Fruit fly (Drosophila melanogaster) whole organism, adult: ENCODE results near the gene CG17264.

Source experiments
- CG11617 ChIP-seq: fragments of 200-800 bp; sonication (Bioruptor generic); optimal IDR thresholded peaks from 2 replicates; lab custom pipeline; 2017; ENCODE audit warnings: mild to moderate bottlenecking, missing biosample characterization, missing genetic modification reagents, missing genetic modification characterization
- CG12768 ChIP-seq: fragments of 200-800 bp; sonication (Bioruptor generic); optimal IDR thresholded peaks from 2 replicates; lab custom pipeline; 2017; ENCODE audit warnings: missing biosample characterization, missing genetic modification characterization, mild to moderate bottlenecking, moderate library complexity, missing genetic modification reagents
- CG14711 ChIP-seq: fragments of 200-800 bp; sonication (Bioruptor generic); optimal IDR thresholded peaks from 2 replicates; lab custom pipeline; 2018; ENCODE audit warnings: missing biosample characterization, mild to moderate bottlenecking, missing genetic modification characterization, moderate library complexity
- CG1620 ChIP-seq: fragments of 200-800 bp; sonication (Bioruptor generic); optimal IDR thresholded peaks from 2 replicates; lab custom pipeline; 2016; ENCODE audit warnings: missing biosample characterization, missing genetic modification characterization
- CG33017 ChIP-seq: fragments of 200-800 bp; sonication (Bioruptor generic); optimal IDR thresholded peaks from 2 replicates; lab custom pipeline; 2018; ENCODE audit warnings: missing biosample characterization, mild to moderate bottlenecking, missing genetic modification characterization, moderate library complexity
- CG5204 ChIP-seq: fragments of 200-800 bp; sonication (Bioruptor generic); optimal IDR thresholded peaks from 2 replicates; lab custom pipeline; 2016; ENCODE audit warnings: missing biosample characterization, missing genetic modification characterization
- CG7045 ChIP-seq: fragments of 200-800 bp; sonication (Bioruptor generic); optimal IDR thresholded peaks from 2 replicates; lab custom pipeline; 2017; ENCODE audit warnings: missing biosample characterization, mild to moderate bottlenecking, missing genetic modification characterization
- CG7101 ChIP-seq: fragments of 200-800 bp; sonication (Bioruptor generic); optimal IDR thresholded peaks from 2 replicates; lab custom pipeline; 2018; ENCODE audit warnings: missing biosample characterization, mild to moderate bottlenecking, missing genetic modification characterization, moderate library complexity
- Clk ChIP-seq: fragments of 200-800 bp; sonication (Bioruptor generic); optimal IDR thresholded peaks from 2 replicates; lab custom pipeline; 2017; ENCODE audit warnings: missing biosample characterization, missing genetic modification characterization
- Crg-1 ChIP-seq: fragments of 200-800 bp; sonication (Bioruptor generic); optimal IDR thresholded peaks from 2 replicates; lab custom pipeline; 2016; ENCODE audit warnings: missing biosample characterization, missing genetic modification characterization
- Hr96 ChIP-seq: fragments of 200-800 bp; sonication (Bioruptor generic); optimal IDR thresholded peaks from 2 replicates; lab custom pipeline; 2016; ENCODE audit warnings: missing biosample characterization, missing genetic modification characterization
- Mnt ChIP-seq: fragments of 200-800 bp; sonication (Bioruptor generic); optimal IDR thresholded peaks from 2 replicates; lab custom pipeline; 2016; ENCODE audit warnings: missing biosample characterization, mild to moderate bottlenecking, missing genetic modification characterization
- bab1 ChIP-seq: fragments of 200-800 bp; sonication (Bioruptor generic); optimal IDR thresholded peaks from 3 replicates; lab custom pipeline; 2019; ENCODE audit warnings: missing biosample characterization, mild to moderate bottlenecking, missing genetic modification characterization, moderate library complexity
- cic ChIP-seq: fragments of 200-800 bp; sonication (Bioruptor generic); optimal IDR thresholded peaks from 2 replicates; lab custom pipeline; 2017; ENCODE audit warnings: missing biosample characterization, mild to moderate bottlenecking, missing genetic modification characterization, moderate library complexity
- cnc ChIP-seq, 2 experiments: fragments of >200 bp; optimal IDR thresholded peaks; 2 replicates each; lab custom pipeline; 2017
- kay ChIP-seq: fragments of 200-800 bp; sonication (Bioruptor generic); peaks from one replicate; lab custom pipeline; 2016; ENCODE audit warnings: missing biosample characterization, missing genetic modification characterization, borderline replicate concordance
- ovo ChIP-seq: fragments of 200-800 bp; sonication (Bioruptor generic); optimal IDR thresholded peaks from 2 replicates; lab custom pipeline; 2016; ENCODE audit warnings: missing biosample characterization, missing genetic modification characterization
- pad ChIP-seq: fragments of 200-800 bp; sonication (Bioruptor generic); optimal IDR thresholded peaks from 3 replicates; lab custom pipeline; 2017; ENCODE audit warnings: missing biosample characterization, missing genetic modification characterization, mild to moderate bottlenecking, moderate library complexity, missing genetic modification reagents
- tj ChIP-seq: fragments of 200-800 bp; sonication (Bioruptor generic); optimal IDR thresholded peaks from 3 replicates; lab custom pipeline; 2017; ENCODE audit warnings: missing biosample characterization, mild to moderate bottlenecking, missing genetic modification characterization, moderate library complexity
- toe ChIP-seq: fragments of 200-800 bp; sonication (Bioruptor generic); optimal IDR thresholded peaks from 2 replicates; lab custom pipeline; 2016; ENCODE audit warnings: missing biosample characterization, missing genetic modification characterization

The CG17264 gene

dm6 chr2L:3018212-3018611 is at the start of gene CG17264, which contains the start of gene CG17224:
TSS of gene CG17264 (plus strand) at chr2L:3018508.
TSS of gene CG17224 (minus strand) at chr2L:3018308.
- peak; percentile 25 for TF ChIP-seq cic
- TF ChIP-seq CG7045 (GFP tag; lab: Kevin White, UChicago), result no peak
- no peak for TF ChIP-seq CG33017 (tag; lab: Kevin White, UChicago)
- TF ChIP-seq CG14711 (tag; lab: Kevin White, UChicago), result peak; percentile 11
- peak; percentile 58 for TF ChIP-seq Mnt (GFP tag; lab: Kevin White, UChicago)
- TF ChIP-seq bab1 (GFP tag; lab: Kevin White, UChicago), result peak; percentile 30

- TF ChIP-seq CG33017 (tag; lab: Kevin White, UChicago) (no peak), bab1 (GFP tag; lab: Kevin White, UChicago) (peak; percentile 34)
These were observed 48.9 kb upstream of the CG17264 start, which contains the start of gene Ts for dm6 chr2L:2969438-2969837. TSS of gene Ts (minus strand) at chr2L:2969638.

DNA sequence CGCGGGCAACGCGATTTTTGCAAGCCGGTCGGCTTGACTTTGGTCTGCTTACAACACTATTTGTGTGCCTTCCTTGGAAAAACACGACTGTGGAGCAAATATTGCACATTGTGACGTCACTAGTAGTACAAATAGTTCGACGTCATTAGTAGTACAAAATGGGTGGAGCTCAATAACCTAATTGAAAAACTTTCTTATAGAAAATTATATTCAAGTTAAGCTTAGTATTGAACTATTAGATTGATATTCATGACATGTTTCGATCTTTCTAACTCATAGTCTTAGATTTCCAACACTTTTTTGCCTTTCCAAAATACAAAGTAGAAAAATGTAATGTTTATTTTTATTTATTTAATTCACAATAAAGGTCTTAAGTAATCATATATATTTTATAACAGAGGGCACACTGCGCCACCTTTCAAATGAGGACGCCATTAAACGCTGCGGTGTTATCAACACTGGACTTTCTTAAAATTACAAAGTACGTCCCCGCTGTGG is 45.8 kb upstream of the CG17264 start, which contains the start of the genes Rrp1 and gammaTub23C:
Gene Rrp1 (minus strand): TSS at position 70 of the 498 bp plus-strand sequence.
Gene gammaTub23C (plus strand): TSS at position 453 of the 498 bp plus-strand sequence.
- TF ChIP-seq Mnt (GFP tag; lab: Kevin White, UChicago) (peak; percentile 83), CG33017 (tag; lab: Kevin White, UChicago) (peak; percentile 87), CG11617 (peak; percentile 95), kay (no peak), CG5204 (GFP tag; lab: Kevin White, UChicago) (peak; percentile 90), CG14711 (tag; lab: Kevin White, UChicago) (peak; percentile 83), CG12768 (GFP tag; lab: Kevin White, UChicago) (peak; percentile 91), cnc (optimal IDR thresholded peaks at IDR 0.05; lab: Kevin White, UChicago) (no peak), CG1620 (GFP tag; lab: Kevin White, UChicago) (peak; percentile 84), tj (GFP tag; lab: Kevin White, UChicago) (peak; percentile 72), toe (GFP tag; lab: Kevin White, UChicago) (peak; percentile 91), CG7101 (tag; lab: Kevin White, UChicago) (peak; percentile 92), CG7045 (GFP tag; lab: Kevin White, UChicago) (peak; percentile 94), ovo (GFP tag; lab: Kevin White, UChicago) (peak; percentile 87), Clk (GFP tag; lab: Kevin White, UChicago) (peak; percentile 86), cic (peak; percentile 47), pad (peak; percentile 87), Crg-1 (GFP tag; lab: Kevin White, UChicago) (peak; percentile 81), Hr96 (GFP tag; lab: Kevin White, UChicago) (peak; percentile 80), bab1 (GFP tag; lab: Kevin White, UChicago) (peak; percentile 86)

- TF ChIP-seq Mnt (GFP tag; lab: Kevin White, UChicago) (peak; percentile 78), CG11617 (peak; percentile 81), bab1 (GFP tag; lab: Kevin White, UChicago) (peak; percentile 76), CG14711 (tag; lab: Kevin White, UChicago) (peak; percentile 79), ovo (GFP tag; lab: Kevin White, UChicago) (peak; percentile 67), CG5204 (GFP tag; lab: Kevin White, UChicago) (no peak), cnc (optimal IDR thresholded peaks at IDR 0.05; lab: Kevin White, UChicago) (no peak), CG1620 (GFP tag; lab: Kevin White, UChicago) (peak; percentile 87), Crg-1 (GFP tag; lab: Kevin White, UChicago) (peak; percentile 71), cic (peak; percentile 45), CG7101 (tag; lab: Kevin White, UChicago) (peak; percentile 78), Hr96 (GFP tag; lab: Kevin White, UChicago) (no peak), tj (GFP tag; lab: Kevin White, UChicago) (peak; percentile 49), CG33017 (tag; lab: Kevin White, UChicago) (peak; percentile 54), pad (peak; percentile 70), Clk (GFP tag; lab: Kevin White, UChicago) (peak; percentile 63), CG7045 (GFP tag; lab: Kevin White, UChicago) (peak; percentile 75), CG12768 (GFP tag; lab: Kevin White, UChicago) (peak; percentile 73), kay (no peak), toe (GFP tag; lab: Kevin White, UChicago) (no peak)
These were observed 41.5 kb upstream of the CG17264 start, which contains the start of the genes CG9641 and CG3165 for dm6 chr2L:2976829-2977228. TSS of gene CG9641 (minus strand) at chr2L:2976862. TSS of gene CG3165 (plus strand) at chr2L:2977122.

- TF ChIP-seq bab1 (GFP tag; lab: Kevin White, UChicago), result peak; percentile 7
- TF ChIP-seq CG14711 (tag; lab: Kevin White, UChicago), result peak; percentile 8
- TF ChIP-seq Crg-1 (GFP tag; lab: Kevin White, UChicago), result no peak
- no peak for TF ChIP-seq CG7101 (tag; lab: Kevin White, UChicago)
- peak; percentile 92 for TF ChIP-seq Mnt (GFP tag; lab: Kevin White, UChicago)
These were observed 39.2 kb upstream of the CG17264 start, which contains the start of gene CG9643 for dm6 chr2L:2979091-2979490. TSS of gene CG9643 (minus strand) at chr2L:2979288.

DNA sequence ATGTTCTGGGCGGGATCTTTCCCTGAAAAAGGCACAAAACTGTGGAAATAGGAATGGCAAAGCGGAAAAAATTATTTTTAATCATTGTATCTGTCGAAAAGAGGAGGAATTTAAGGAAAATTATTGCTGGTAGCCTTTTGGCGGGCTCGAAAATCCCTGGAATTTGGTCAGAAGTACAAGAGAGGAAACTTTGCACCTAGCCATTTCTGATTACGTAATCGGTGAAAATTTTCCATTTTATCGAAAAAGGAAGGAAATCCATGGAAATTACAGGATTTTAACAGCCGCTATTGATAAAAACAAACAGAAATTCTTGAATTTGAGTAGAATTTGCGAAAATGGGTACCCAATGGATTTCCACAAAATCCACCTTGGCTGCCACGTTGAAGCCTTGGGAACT is 31.5 kb upstream of the CG17264 start:
- TF ChIP-seq CG7101 (tag; lab: Kevin White, UChicago), result no peak
- TF ChIP-seq CG11617, result no peak
- TF ChIP-seq CG7045 (GFP tag; lab: Kevin White, UChicago), result no peak
- no peak for TF ChIP-seq CG1620 (GFP tag; lab: Kevin White, UChicago)
- TF ChIP-seq kay, result no peak
- no peak for TF ChIP-seq tj (GFP tag; lab: Kevin White, UChicago)
- no peak for TF ChIP-seq CG14711 (tag; lab: Kevin White, UChicago)
- TF ChIP-seq cnc (optimal IDR thresholded peaks at IDR 0.05; lab: Kevin White, UChicago), result no peak
- no peak for TF ChIP-seq bab1 (GFP tag; lab: Kevin White, UChicago)
- no peak for TF ChIP-seq ovo (GFP tag; lab: Kevin White, UChicago)
- no peak for TF ChIP-seq cic
- no peak for TF ChIP-seq CG33017 (tag; lab: Kevin White, UChicago)
- TF ChIP-seq CG5204 (GFP tag; lab: Kevin White, UChicago), result no peak
- TF ChIP-seq Hr96 (GFP tag; lab: Kevin White, UChicago), result no peak
- no peak for TF ChIP-seq CG12768 (GFP tag; lab: Kevin White, UChicago)
- TF ChIP-seq Mnt (GFP tag; lab: Kevin White, UChicago), result no peak
- TF ChIP-seq Clk (GFP tag; lab: Kevin White, UChicago), result no peak
- TF ChIP-seq toe (GFP tag; lab: Kevin White, UChicago), result no peak
